Fruit fly (Drosophila melanogaster) whole organism, embryonic: Measurements from ENCODE around the gene sphe.
A peak's percentile ranks its signal among the peaks of the same experiment; 100 is the strongest.

Experiments used
- Abd-B ChIP-seq: fragments of 200-800 bp; sonication (Bioruptor generic); optimal IDR thresholded peaks from 2 replicates; lab custom pipeline; 2018; ENCODE audit warnings: missing biosample characterization, mild to moderate bottlenecking, missing genetic modification characterization, moderate library complexity
- Aef1 ChIP-seq: fragments of 200-800 bp; sonication (Bioruptor generic); IDR thresholded peaks from 3 replicates; pipeline ENCODE4 v1.3.6; 2022; ENCODE audit warnings: missing biosample characterization, missing genetic modification characterization
- CG10959 ChIP-seq: fragments of 200-800 bp; sonication (Bioruptor generic); IDR thresholded peaks from 2 replicates; pipeline ENCODE4 v1.3.6; 2022; ENCODE audit warnings: missing biosample characterization, missing genetic modification characterization
- CG12219 ChIP-seq: fragments of 200-800 bp; sonication (Bioruptor generic); optimal IDR thresholded peaks from 3 replicates; lab custom pipeline; 2018; ENCODE audit warnings: missing biosample characterization, mild to moderate bottlenecking, missing genetic modification characterization
- CG1529 ChIP-seq: fragments of 200-800 bp; sonication (Bioruptor generic); optimal IDR thresholded peaks from 3 replicates; lab custom pipeline; 2018; ENCODE audit warnings: missing biosample characterization, missing genetic modification characterization
- CG15514 ChIP-seq: fragments of 200-800 bp; sonication (Bioruptor generic); optimal IDR thresholded peaks from 3 replicates; lab custom pipeline; 2017; ENCODE audit warnings: missing biosample characterization, missing genetic modification characterization, mild to moderate bottlenecking, moderate library complexity, missing genetic modification reagents
- CG15601 ChIP-seq: fragments of 200-800 bp; sonication (Bioruptor generic); optimal IDR thresholded peaks from 3 replicates; lab custom pipeline; 2019; ENCODE audit warnings: missing biosample characterization, mild to moderate bottlenecking, missing genetic modification characterization, moderate library complexity
- CG1647 ChIP-seq: fragments of 200-800 bp; sonication (Bioruptor generic); optimal IDR thresholded peaks from 3 replicates; lab custom pipeline; 2016; ENCODE audit warnings: missing biosample characterization, missing genetic modification characterization
- CG16815 ChIP-seq: fragments of 200-800 bp; sonication (Bioruptor generic); optimal IDR thresholded peaks from 3 replicates; lab custom pipeline; 2017; ENCODE audit warnings: missing biosample characterization, mild to moderate bottlenecking, missing genetic modification characterization
- CG17359 ChIP-seq: fragments of 200-800 bp; sonication (Bioruptor generic); optimal IDR thresholded peaks from 3 replicates; lab custom pipeline; 2018; ENCODE audit warnings: missing biosample characterization, mild to moderate bottlenecking, missing genetic modification characterization, moderate library complexity
- CG17385 ChIP-seq: fragments of 200-800 bp; sonication (Bioruptor generic); optimal IDR thresholded peaks from 3 replicates; lab custom pipeline; 2018; ENCODE audit warnings: missing biosample characterization, mild to moderate bottlenecking, missing genetic modification characterization
- CG17612 ChIP-seq: fragments of 200-800 bp; sonication (Bioruptor generic); IDR thresholded peaks from 2 replicates; pipeline ENCODE4 v1.3.6; 2022; ENCODE audit warnings: missing biosample characterization, missing genetic modification characterization
- CG17912 ChIP-seq: fragments of 200-800 bp; sonication (Bioruptor generic); optimal IDR thresholded peaks from 2 replicates; lab custom pipeline; 2018; ENCODE audit warnings: missing biosample characterization, mild to moderate bottlenecking, missing genetic modification characterization
- CG18476 ChIP-seq: fragments of 200-800 bp; sonication (Bioruptor generic); optimal IDR thresholded peaks from 2 replicates; lab custom pipeline; 2016; ENCODE audit warnings: missing biosample characterization, mild to moderate bottlenecking, missing genetic modification characterization
- CG2199 ChIP-seq: fragments of 200-800 bp; sonication (Bioruptor generic); IDR thresholded peaks from 3 replicates; pipeline ENCODE4 v1.3.6; 2022; ENCODE audit warnings: missing biosample characterization, missing genetic modification characterization
- CG2712 ChIP-seq: fragments of 200-800 bp; optimal IDR thresholded peaks from 3 replicates; lab custom pipeline; 2019; ENCODE audit warnings: missing biosample characterization, mild to moderate bottlenecking, missing genetic modification characterization, moderate library complexity
- CG2875 ChIP-seq: fragments of 200-800 bp; sonication (Bioruptor generic); optimal IDR thresholded peaks from 2 replicates; lab custom pipeline; 2017; ENCODE audit warnings: missing biosample characterization, mild to moderate bottlenecking, missing genetic modification characterization, missing genetic modification reagents
- CG32772 ChIP-seq: fragments of 200-800 bp; sonication (Bioruptor generic); IDR thresholded peaks from 2 replicates; pipeline ENCODE4 v1.3.6; 2022; ENCODE audit warnings: missing biosample characterization, missing genetic modification characterization
- CG7928 ChIP-seq: fragments of 200-800 bp; sonication (Bioruptor generic); optimal IDR thresholded peaks from 2 replicates; lab custom pipeline; 2017; ENCODE audit warnings: missing biosample characterization, mild to moderate bottlenecking, missing genetic modification characterization
- CG8359 ChIP-seq: fragments of 200-800 bp; sonication (Bioruptor generic); optimal IDR thresholded peaks from 2 replicates; lab custom pipeline; 2017; ENCODE audit warnings: missing biosample characterization, mild to moderate bottlenecking, missing genetic modification characterization, borderline replicate concordance
- CG9437 ChIP-seq: fragments of 200-800 bp; sonication (Bioruptor generic); optimal IDR thresholded peaks from 2 replicates; lab custom pipeline; 2018; ENCODE audit warnings: missing biosample characterization, mild to moderate bottlenecking, missing genetic modification characterization
- CHES-1-like ChIP-seq: fragments of 200-800 bp; sonication (Bioruptor generic); optimal IDR thresholded peaks from 2 replicates; lab custom pipeline; 2016; ENCODE audit warnings: missing biosample characterization, missing genetic modification characterization
- Drgx ChIP-seq: fragments of 200-800 bp; sonication (Bioruptor generic); IDR thresholded peaks from 2 replicates; pipeline ENCODE4 v1.3.6; 2022; ENCODE audit warnings: missing biosample characterization, missing genetic modification characterization
- HLH54F ChIP-seq: fragments of 200-800 bp; sonication (Bioruptor generic); optimal IDR thresholded peaks from 3 replicates; lab custom pipeline; 2016; ENCODE audit warnings: missing biosample characterization, missing genetic modification characterization
- Hmr ChIP-seq: fragments of 200-800 bp; sonication (Bioruptor generic); optimal IDR thresholded peaks from 3 replicates; lab custom pipeline; 2017; ENCODE audit warnings: mild to moderate bottlenecking, missing biosample characterization, missing genetic modification reagents, missing genetic modification characterization
- Kr ChIP-seq: fragments of 200-800 bp; sonication (Bioruptor generic); optimal IDR thresholded peaks from 2 replicates; lab custom pipeline; 2017; ENCODE audit warnings: missing biosample characterization, mild to moderate bottlenecking, missing genetic modification characterization
- Lim3 ChIP-seq: fragments of 200-800 bp; sonication (Bioruptor generic); IDR thresholded peaks from 2 replicates; pipeline ENCODE4 v1.3.6; 2022; ENCODE audit warnings: missing biosample characterization, missing genetic modification characterization
- Nf-YB ChIP-seq: fragments of 200-800 bp; sonication (Bioruptor generic); optimal IDR thresholded peaks from 3 replicates; lab custom pipeline; 2019; ENCODE audit warnings: missing biosample characterization, mild to moderate bottlenecking, missing genetic modification characterization, moderate library complexity
- Xbp1 ChIP-seq: fragments of 200-800 bp; sonication (Bioruptor generic); optimal IDR thresholded peaks from 3 replicates; lab custom pipeline; 2016; ENCODE audit warnings: missing biosample characterization, mild to moderate bottlenecking, missing genetic modification characterization
- cato ChIP-seq: fragments of 200-800 bp; sonication (Bioruptor generic); optimal IDR thresholded peaks from 2 replicates; lab custom pipeline; 2016; ENCODE audit warnings: missing biosample characterization, missing genetic modification characterization, borderline replicate concordance
- dmrt11E ChIP-seq: fragments of 200-800 bp; sonication (Bioruptor generic); optimal IDR thresholded peaks from 3 replicates; lab custom pipeline; 2018; ENCODE audit warnings: missing biosample characterization, mild to moderate bottlenecking, missing genetic modification characterization, moderate library complexity
- ewg ChIP-seq: fragments of 200-800 bp; sonication (Bioruptor generic); optimal IDR thresholded peaks from 3 replicates; lab custom pipeline; 2017; ENCODE audit warnings: mild to moderate bottlenecking, missing biosample characterization, missing genetic modification reagents, missing genetic modification characterization
- gcm ChIP-seq: fragments of 200-800 bp; sonication (Bioruptor generic); optimal IDR thresholded peaks from 2 replicates; lab custom pipeline; 2019; ENCODE audit warnings: missing biosample characterization, mild to moderate bottlenecking, missing genetic modification characterization, moderate library complexity
- gcm2 ChIP-seq: fragments of 200-800 bp; sonication (Bioruptor generic); optimal IDR thresholded peaks from 2 replicates; lab custom pipeline; 2016; ENCODE audit warnings: missing biosample characterization, missing genetic modification characterization
- hb ChIP-seq: fragments of 200-800 bp; sonication (Bioruptor generic); IDR thresholded peaks from 3 replicates; pipeline ENCODE4 v1.3.6; 2022; ENCODE audit warnings: missing biosample characterization, missing genetic modification characterization; ENCODE audit not compliant: partially characterized antibody
- hkb ChIP-seq, 2 experiments: fragments of 200-800 bp in 1 of 2; fragments of >200 bp in 1 of 2; sonication (Bioruptor generic) in 1 of 2; IDR thresholded peaks in 1 of 2; optimal IDR thresholded peaks in 1 of 2; 2 replicates each; pipeline versions ENCODE4 v1.3.6 to Lab custom; 2017 to 2022; ENCODE audit warnings: missing biosample characterization in 1 of 2, missing genetic modification characterization in 1 of 2
- kah ChIP-seq: fragments of 200-800 bp; sonication (Bioruptor generic); optimal IDR thresholded peaks from 2 replicates; lab custom pipeline; 2018; ENCODE audit warnings: missing biosample characterization, mild to moderate bottlenecking, missing genetic modification characterization
- ken ChIP-seq: fragments of 200-800 bp; sonication (Bioruptor generic); IDR thresholded peaks from 3 replicates; pipeline ENCODE4 v1.3.6; 2022; ENCODE audit warnings: missing biosample characterization, missing genetic modification characterization
- knrl ChIP-seq: fragments of 200-800 bp; sonication (Bioruptor generic); IDR thresholded peaks from 3 replicates; pipeline ENCODE4 v1.3.6; 2022; ENCODE audit warnings: missing biosample characterization, missing genetic modification characterization; ENCODE audit not compliant: partially characterized antibody
- mam ChIP-seq: fragments of 200-800 bp; sonication (Bioruptor generic); optimal IDR thresholded peaks from 3 replicates; lab custom pipeline; 2016; ENCODE audit warnings: missing biosample characterization, missing genetic modification characterization
- nau ChIP-seq: fragments of 200-800 bp; sonication (Bioruptor generic); optimal IDR thresholded peaks from 3 replicates; lab custom pipeline; 2017; ENCODE audit warnings: missing biosample characterization, mild to moderate bottlenecking, missing genetic modification characterization, missing genetic modification reagents
- nom ChIP-seq: fragments of 200-800 bp; sonication (Bioruptor generic); optimal IDR thresholded peaks from 2 replicates; lab custom pipeline; 2017; ENCODE audit warnings: missing biosample characterization, missing genetic modification characterization, mild to moderate bottlenecking, moderate library complexity, missing genetic modification reagents
- org-1 ChIP-seq: fragments of 200-800 bp; sonication (Bioruptor generic); optimal IDR thresholded peaks from 2 replicates; lab custom pipeline; 2017; ENCODE audit warnings: missing biosample characterization, missing genetic modification characterization
- prd ChIP-seq, 3 experiments: fragments of >200 bp in 2 of 3; fragments of 200-800 bp in 1 of 3; sonication (Bioruptor generic) in 1 of 3; optimal IDR thresholded peaks in 2 of 3; IDR thresholded peaks in 1 of 3; 2 replicates in 2 of 3; 3 replicates in 1 of 3; pipeline versions ENCODE4 v1.3.6 to Lab custom; 2017 to 2022; ENCODE audit warnings: missing biosample characterization in 1 of 3, missing genetic modification characterization in 1 of 3
- slp2 ChIP-seq: fragments of 200-800 bp; sonication (Bioruptor generic); optimal IDR thresholded peaks from 2 replicates; lab custom pipeline; 2016; ENCODE audit warnings: missing biosample characterization, missing genetic modification characterization
- sob ChIP-seq: fragments of 200-800 bp; sonication (Bioruptor generic); IDR thresholded peaks from 2 replicates; pipeline ENCODE4 v1.3.6; 2022; ENCODE audit warnings: missing biosample characterization, missing genetic modification characterization
- tna ChIP-seq: fragments of 200-800 bp; sonication (Bioruptor generic); IDR thresholded peaks from 2 replicates; pipeline ENCODE4 v1.3.6; 2022; ENCODE audit warnings: missing biosample characterization, missing genetic modification characterization; ENCODE audit not compliant: partially characterized antibody
- ttk ChIP-seq: fragments of 200-800 bp; sonication (Bioruptor generic); IDR thresholded peaks from 2 replicates; pipeline ENCODE4 v2.1.2; 2022; ENCODE audit warnings: missing biosample characterization, missing genetic modification characterization
- tx ChIP-seq: fragments of 200-800 bp; sonication (Bioruptor generic); optimal IDR thresholded peaks from 2 replicates; lab custom pipeline; 2016; ENCODE audit warnings: missing biosample characterization, missing genetic modification characterization

Gene sphe

DNA sequence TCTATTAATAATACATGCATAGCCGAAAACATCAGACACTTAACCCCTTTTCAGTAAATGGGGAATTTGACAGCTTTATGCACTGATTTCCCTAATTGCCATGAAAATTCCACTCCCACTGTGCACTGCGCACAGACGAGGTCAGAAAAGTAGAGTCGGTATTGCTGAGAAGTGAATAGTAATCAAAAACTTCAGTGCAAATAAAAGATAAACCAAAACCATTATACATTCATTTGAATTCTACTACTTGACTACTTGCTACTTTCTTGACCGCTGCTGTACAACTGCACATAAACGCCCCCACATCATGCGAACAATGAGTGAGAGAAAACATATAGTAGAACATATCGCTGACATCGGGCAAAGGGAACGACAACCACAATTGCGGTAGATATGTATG, 10.3 kb downstream of the sphe start (continued):
- TF ChIP-seq CG2712 (tag; lab: Kevin White, UChicago) (peak; percentile 90), CG10959 (GFP tag; lab: Robert Waterston, UW) (peak; percentile 75), Xbp1 (GFP tag; lab: Kevin White, UChicago) (peak; percentile 90), hkb (optimal IDR thresholded peaks at IDR 0.05; lab: Kevin White, UChicago) (no peak), hkb (GFP tag; IDR thresholded peaks at IDR 0.05; lab: Robert Waterston, UW) (peak; percentile 91), CG12219 (GFP tag; lab: Kevin White, UChicago) (peak; percentile 86), sob (GFP tag; lab: Robert Waterston, UW) (peak; percentile 83), mam (GFP tag; lab: Kevin White, UChicago) (peak; percentile 75), CG16815 (peak; percentile 76), prd (optimal IDR thresholded peaks at IDR 0.05; lab: Kevin White, UChicago) (no peak), prd (GFP tag; IDR thresholded peaks at IDR 0.05; lab: Robert Waterston, UW) (peak; percentile 91), HLH54F (GFP tag; lab: Kevin White, UChicago) (peak; percentile 66), Abd-B (peak; percentile 76), CG17612 (GFP tag; lab: Robert Waterston, UW) (peak; percentile 49; the same call in 1 of the 2 replicates), org-1 (GFP tag; lab: Kevin White, UChicago) (peak; percentile 82), CG17912 (GFP tag; lab: Kevin White, UChicago) (no peak), CG7928 (peak; percentile 1), CG1529 (peak; percentile 88), cato (GFP tag; lab: Kevin White, UChicago) (peak; percentile 68), CG1647 (GFP tag; lab: Kevin White, UChicago) (peak; percentile 79), ttk (GFP tag; lab: Robert Waterston, UW) (peak; percentile 90), CG15514 (GFP tag; lab: Kevin White, UChicago) (peak; percentile 56), nom (GFP tag; lab: Kevin White, UChicago) (no peak), hb (GFP tag; lab: Robert Waterston, UW) (no peak), CG18476 (GFP tag; lab: Kevin White, UChicago) (peak; percentile 69), CG17385 (GFP tag; lab: Kevin White, UChicago) (peak; percentile 83), Lim3 (peak; percentile 46; the same call in 1 of the 2 replicates), Kr (GFP tag; lab: Kevin White, UChicago) (no peak), ewg (GFP tag; lab: Kevin White, UChicago) (peak; percentile 81), Hmr (GFP tag; lab: Kevin White, UChicago) (peak; percentile 61), CG8359 (peak; percentile 67), slp2 (GFP tag; lab: Kevin White, UChicago) (peak; percentile 78), tx (GFP tag; lab: Kevin White, UChicago) (peak; percentile 78), CHES-1-like (peak; percentile 69), tna (GFP tag; lab: Robert Waterston, UW) (no peak), CG2199 (peak; percentile 91), kah (GFP tag; lab: Kevin White, UChicago) (peak; percentile 66), gcm (GFP tag; lab: Kevin White, UChicago) (peak; percentile 84), CG32772 (GFP tag; lab: Robert Waterston, UW) (peak; percentile 83), CG2875 (GFP tag; lab: Kevin White, UChicago) (peak; percentile 87), nau (GFP tag; lab: Kevin White, UChicago) (peak; percentile 73), CG17359 (tag; lab: Kevin White, UChicago) (peak; percentile 89), Aef1 (GFP tag; lab: Robert Waterston, UW) (peak; percentile 80), Drgx (GFP tag; lab: Robert Waterston, UW) (peak; percentile 90), dmrt11E (tag; lab: Kevin White, UChicago) (peak; percentile 85), CG15601 (peak; percentile 78), ken (GFP tag; lab: Robert Waterston, UW) (peak; percentile 89), gcm2 (GFP tag; lab: Kevin White, UChicago) (peak; percentile 63), CG9437 (GFP tag; lab: Kevin White, UChicago) (peak; percentile 61), Nf-YB (GFP tag; lab: Kevin White, UChicago) (peak; percentile 63), knrl (GFP tag; lab: Robert Waterston, UW) (no peak)
